Worm (Caenorhabditis elegans): ENCODE data around the gene B0432.14.

The B0432.14 gene

ce11 chrII:264053-264452 lies at the start of gene B0432.14:
TSS of gene B0432.14 (plus strand) at chrII:264353.
- TF ChIP-seq mdl-1 (tag; optimal IDR thresholded peaks at IDR 0.05) (no peak), lin-39 (tag; optimal IDR thresholded peaks at IDR 0.05) (no peak), fos-1 (tag; optimal IDR thresholded peaks at IDR 0.05) (no peak), ceh-16 (tag; optimal IDR thresholded peaks at IDR 0.05) (no peak), blmp-1 (tag; optimal IDR thresholded peaks at IDR 0.05; ENCODE audit: insufficient read depth) (no peak), zag-1 (tag; optimal IDR thresholded peaks at IDR 0.05) (no peak), snpc-4 (tag; optimal IDR thresholded peaks at IDR 0.05) (no peak), mab-5 (tag; optimal IDR thresholded peaks at IDR 0.05) (no peak)

- TF ChIP-seq lin-39 (tag; optimal IDR thresholded peaks at IDR 0.05), result no peak
- no peak for TF ChIP-seq nhr-23 (tag; optimal IDR thresholded peaks at IDR 0.05)
- TF ChIP-seq F13H6.1 (tag; optimal IDR thresholded peaks at IDR 0.05), result peak; percentile 93
- TF ChIP-seq lin-11 (tag; optimal IDR thresholded peaks at IDR 0.05), result peak; percentile 80
- TF ChIP-seq ZK546.5 (tag; optimal IDR thresholded peaks at IDR 0.05), result peak; percentile 34
- TF ChIP-seq fos-1 (tag; optimal IDR thresholded peaks at IDR 0.05), result peak; percentile 75
- TF ChIP-seq unc-55 (GFP tag; optimal IDR thresholded peaks at IDR 0.05), result peak; percentile 98
- peak; percentile 69 for TF ChIP-seq blmp-1 (tag; optimal IDR thresholded peaks at IDR 0.05; ENCODE audit: insufficient read depth)
- TF ChIP-seq mbf-1 (tag; optimal IDR thresholded peaks at IDR 0.05), result peak; percentile 11
- peak; percentile 95 for TF ChIP-seq lin-13 (GFP tag; optimal IDR thresholded peaks at IDR 0.05)
- peak; percentile 93 for TF ChIP-seq nhr-6 (tag; optimal IDR thresholded peaks at IDR 0.05)
- TF ChIP-seq skn-1 (tag; optimal IDR thresholded peaks at IDR 0.05), result peak; percentile 35
- peak; percentile 52 for TF ChIP-seq Y55F3AM.14 (GFP tag; optimal IDR thresholded peaks at IDR 0.05)
- TF ChIP-seq ceh-82 (tag; optimal IDR thresholded peaks at IDR 0.05), result peak; percentile 66
- TF ChIP-seq dmd-4 (tag; optimal IDR thresholded peaks at IDR 0.05), result peak; percentile 39
- peak; percentile 95 for TF ChIP-seq C34F6.9 (tag; optimal IDR thresholded peaks at IDR 0.05)
- TF ChIP-seq elt-3 (tag; optimal IDR thresholded peaks at IDR 0.05), result no peak
- TF ChIP-seq mab-5 (tag; optimal IDR thresholded peaks at IDR 0.05), result peak; percentile 91
- TF ChIP-seq ztf-11 (tag; optimal IDR thresholded peaks at IDR 0.05), result no peak
- peak; percentile 69 for TF ChIP-seq R02D3.7 (tag; optimal IDR thresholded peaks at IDR 0.05)
- TF ChIP-seq nhr-12 (tag; optimal IDR thresholded peaks at IDR 0.05), result no peak
- TF ChIP-seq ceh-16 (tag; optimal IDR thresholded peaks at IDR 0.05), result peak; percentile 83
- TF ChIP-seq gmeb-1 (tag; optimal IDR thresholded peaks at IDR 0.05), result peak; percentile 100
- peak; percentile 94 for TF ChIP-seq nhr-21 (tag; optimal IDR thresholded peaks at IDR 0.05)
- TF ChIP-seq aly-2 (tag; optimal IDR thresholded peaks at IDR 0.05), result no peak
- peak; percentile 57 for TF ChIP-seq nhr-77 (tag; optimal IDR thresholded peaks at IDR 0.05)
- TF ChIP-seq mdl-1 (tag; optimal IDR thresholded peaks at IDR 0.05), result peak; percentile 17 to 27
- TF ChIP-seq sem-4 (tag; optimal IDR thresholded peaks at IDR 0.05), result peak; percentile 91
- TF ChIP-seq ztf-4 (tag; optimal IDR thresholded peaks at IDR 0.05), result peak; percentile 91
- no peak for TF ChIP-seq unc-39 (tag; optimal IDR thresholded peaks at IDR 0.05)
- peak; percentile 95 for TF ChIP-seq crh-2 (tag; optimal IDR thresholded peaks at IDR 0.05)
- peak; percentile 61 for TF ChIP-seq zag-1 (tag; optimal IDR thresholded peaks at IDR 0.05)
- peak; percentile 92 for TF ChIP-seq nhr-129 (tag; optimal IDR thresholded peaks at IDR 0.05)
- TF ChIP-seq ztf-1 (GFP tag; conservative IDR thresholded peaks at IDR 0.05), result 0 out of 2 replicates have a peak, but pooled peaks have one; percentile 49
- peak; percentile 90 to 95 for TF ChIP-seq lsy-2 (tag; optimal IDR thresholded peaks at IDR 0.05)
- TF ChIP-seq sma-9 (GFP tag; optimal IDR thresholded peaks at IDR 0.05), result peak; percentile 92
- no peak for TF ChIP-seq sma-9 (tag; optimal IDR thresholded peaks at IDR 0.05)
- TF ChIP-seq snpc-4 (tag; optimal IDR thresholded peaks at IDR 0.05), result peak; percentile 84
- peak; percentile 93 for TF ChIP-seq egl-27 (tag; optimal IDR thresholded peaks at IDR 0.05)
- TF ChIP-seq alr-1 (tag; optimal IDR thresholded peaks at IDR 0.05), result no peak
- no peak for TF ChIP-seq peb-1 (tag; optimal IDR thresholded peaks at IDR 0.05)
- peak; percentile 96 for TF ChIP-seq nhr-25 (tag; optimal IDR thresholded peaks at IDR 0.05)
- no peak for TF ChIP-seq unc-62 (GFP tag; optimal IDR thresholded peaks at IDR 0.05)
- TF ChIP-seq sma-3 (GFP tag; optimal IDR thresholded peaks at IDR 0.05), result peak; percentile 96
- TF ChIP-seq nhr-237 (tag; optimal IDR thresholded peaks at IDR 0.05), result peak; percentile 64
- TF ChIP-seq nhr-10 (tag; optimal IDR thresholded peaks at IDR 0.05), result peak; percentile 69
- TF ChIP-seq ama-1 (optimal IDR thresholded peaks at IDR 0.05), result peak; percentile 89
- no peak for TF ChIP-seq nhr-11 (tag; optimal IDR thresholded peaks at IDR 0.05)
- TF ChIP-seq elt-1 (tag; optimal IDR thresholded peaks at IDR 0.05), result no peak
Observed at ce11 chrII:216598-216997, 47.6 kb upstream of the B0432.14 start, which contains the start of gene F48A11.4. TSS of gene F48A11.4 (minus strand) at chrII:216621.

All from whole organism, L2 larva.